Worm (Caenorhabditis elegans) whole organism, L2 larva: ENCODE data around the gene F08G2.4.
"Not testable (repeated sequence)": the region's sequence is repeated elsewhere in the genome, so short reads cannot be mapped to it uniquely, and the experiment has no call there.

ENCODE experiments used
- blmp-1 ChIP-seq: sonication (generic microtip); optimal IDR thresholded peaks from 2 replicates; lab custom pipeline; 2017; ENCODE audit warnings: missing genetic modification characterization, mild to moderate bottlenecking, missing compliant biosample characterization, antibody characterized with exemption, moderate library complexity; ENCODE audit not compliant: insufficient read depth
- ceh-16 ChIP-seq: fragments of 150-350 bp; optimal IDR thresholded peaks from 2 replicates; lab custom pipeline; 2014; ENCODE audit warnings: missing biosample characterization, missing genetic modification characterization
- egl-27 ChIP-seq: sonication (generic microtip); optimal IDR thresholded peaks from 3 replicates; lab custom pipeline; 2017; ENCODE audit warnings: missing biosample characterization, missing genetic modification reagents, missing genetic modification characterization
- elt-3 ChIP-seq: sonication (generic microtip); optimal IDR thresholded peaks from 2 replicates; lab custom pipeline; 2017; ENCODE audit warnings: missing biosample characterization, missing genetic modification characterization
- fos-1 ChIP-seq: fragments of 150-350 bp; optimal IDR thresholded peaks from 2 replicates; lab custom pipeline; 2014; ENCODE audit warnings: missing biosample characterization, missing genetic modification characterization
- lsy-2 ChIP-seq, 2 experiments: fragments of 150-350 bp in 1 of 2; sonication (generic microtip) in 1 of 2; optimal IDR thresholded peaks; 2 replicates each; lab custom pipeline; 2014 to 2017; ENCODE audit warnings: missing biosample characterization in 2 of 2, missing genetic modification characterization in 2 of 2
- nhr-12 ChIP-seq: fragments of 150-350 bp; optimal IDR thresholded peaks from 2 replicates; lab custom pipeline; 2014; ENCODE audit warnings: missing biosample characterization, missing genetic modification characterization
- nhr-23 ChIP-seq: fragments of 150-350 bp; optimal IDR thresholded peaks from 2 replicates; lab custom pipeline; 2014; ENCODE audit warnings: missing biosample characterization, missing genetic modification reagents, missing genetic modification characterization
- unc-55 ChIP-seq: fragments of 150-350 bp; sonication (generic microtip); optimal IDR thresholded peaks from 3 replicates; lab custom pipeline; 2014; ENCODE audit warnings: missing biosample characterization, missing genetic modification reagents, missing genetic modification characterization
- ztf-4 ChIP-seq: fragments of 150-350 bp; optimal IDR thresholded peaks from 2 replicates; lab custom pipeline; 2014; ENCODE audit warnings: missing biosample characterization, missing genetic modification characterization

DNA sequence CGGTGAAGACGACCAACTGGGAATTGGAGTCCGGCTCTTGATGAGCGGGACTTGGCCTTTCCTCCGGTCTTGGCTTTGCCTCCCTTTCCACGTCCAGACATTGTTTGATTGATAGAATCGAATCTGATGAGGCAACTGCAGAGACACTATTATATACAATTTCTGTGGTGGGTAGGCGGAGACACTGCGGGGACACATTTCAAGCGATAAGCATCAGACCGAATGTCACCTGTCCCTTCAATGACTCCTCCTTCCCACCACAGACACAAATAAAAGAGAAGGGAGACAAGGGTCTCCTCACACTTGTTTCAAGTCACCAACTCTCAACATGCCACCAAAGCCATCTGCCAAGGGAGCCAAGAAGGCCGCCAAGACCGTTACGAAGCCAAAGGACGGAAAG, 12.4 kb upstream of the F08G2.4 start, which contains the start of gene his-16:
- TF ChIP-seq ztf-4; blmp-1 (tag; lab: Kevin White, UChicago); egl-27; nhr-12; unc-55 (GFP tag; lab: Kevin White, UChicago); ceh-16 (tag; lab: Kevin White, UChicago); elt-3 (tag; lab: Kevin White, UChicago); nhr-23 (tag; lab: Kevin White, UChicago); lsy-2 (tag; optimal IDR thresholded peaks at IDR 0.05; lab: Kevin White, UChicago); fos-1 (tag; lab: Kevin White, UChicago): not testable (repeated sequence)
